Fruit fly (Drosophila melanogaster): ENCODE measurements around the gene CG9932.

CG9932 gene

dm6 chr2L:13060037-13060537 lies at the start of gene CG9932:
CG9932 (minus strand) TSS chr2L:13060140.
- TF ChIP-seq CG17801 (GFP tag; optimal IDR thresholded peaks at IDR 0.05; ENCODE audit: partially characterized antibody), result peak; percentile 70

- TF ChIP-seq CG17801 (GFP tag; optimal IDR thresholded peaks at IDR 0.05; ENCODE audit: partially characterized antibody), result no peak
Observed at dm6 chr2L:13106507-13106906, 46.6 kb upstream of the CG9932 start, which contains the start of gene Ttc30. Ttc30 (plus strand) TSS chr2L:13106807.

dm6 chr2L:13104800-13105199 lies 44.9 kb upstream of the CG9932 start:
- no peak for TF ChIP-seq CG17801 (GFP tag; optimal IDR thresholded peaks at IDR 0.05; ENCODE audit: partially characterized antibody)

dm6 chr2L:13101477-13101876 lies 41.5 kb upstream of the CG9932 start:
- no peak for TF ChIP-seq CG17801 (GFP tag; optimal IDR thresholded peaks at IDR 0.05; ENCODE audit: partially characterized antibody)

- no peak for TF ChIP-seq CG17801 (GFP tag; optimal IDR thresholded peaks at IDR 0.05; ENCODE audit: partially characterized antibody)
Observed at dm6 chr2L:13098301-13098700, 38.4 kb upstream of the CG9932 start.

- TF ChIP-seq CG17801 (GFP tag; optimal IDR thresholded peaks at IDR 0.05; ENCODE audit: partially characterized antibody), result no peak
Observed at dm6 chr2L:13097200-13097599, 37.3 kb upstream of the CG9932 start.

dm6 chr2L:13095805-13096204 lies 35.9 kb upstream of the CG9932 start:
- no peak for TF ChIP-seq CG17801 (GFP tag; optimal IDR thresholded peaks at IDR 0.05; ENCODE audit: partially characterized antibody)

dm6 chr2L:13088550-13088949 lies 28.6 kb upstream of the CG9932 start:
- TF ChIP-seq CG17801 (GFP tag; optimal IDR thresholded peaks at IDR 0.05; ENCODE audit: partially characterized antibody), result no peak

- no peak for TF ChIP-seq CG17801 (GFP tag; optimal IDR thresholded peaks at IDR 0.05; ENCODE audit: partially characterized antibody)
Observed at dm6 chr2L:13086712-13087111, 26.8 kb upstream of the CG9932 start.

- no peak for TF ChIP-seq CG17801 (GFP tag; optimal IDR thresholded peaks at IDR 0.05; ENCODE audit: partially characterized antibody)
Observed at dm6 chr2L:13083423-13084079, 23.6 kb upstream of the CG9932 start.

- TF ChIP-seq CG17801 (GFP tag; optimal IDR thresholded peaks at IDR 0.05; ENCODE audit: partially characterized antibody), result no peak
Observed at dm6 chr2L:13082177-13082576, 22.2 kb upstream of the CG9932 start.

- TF ChIP-seq CG17801 (GFP tag; optimal IDR thresholded peaks at IDR 0.05; ENCODE audit: partially characterized antibody), result no peak
Observed at dm6 chr2L:13079483-13079882, 19.5 kb upstream of the CG9932 start.

dm6 chr2L:13074383-13074782 lies 14.4 kb upstream of the CG9932 start:
- TF ChIP-seq CG17801 (GFP tag; optimal IDR thresholded peaks at IDR 0.05; ENCODE audit: partially characterized antibody), result no peak

- TF ChIP-seq CG17801 (GFP tag; optimal IDR thresholded peaks at IDR 0.05; ENCODE audit: partially characterized antibody), result no peak
Observed at dm6 chr2L:13073797-13074196, 13.9 kb upstream of the CG9932 start.

- TF ChIP-seq CG17801 (GFP tag; optimal IDR thresholded peaks at IDR 0.05; ENCODE audit: partially characterized antibody), result no peak
Observed at dm6 chr2L:13072747-13073355, 12.9 kb upstream of the CG9932 start.

dm6 chr2L:13071290-13071689 lies 11.3 kb upstream of the CG9932 start:
- TF ChIP-seq CG17801 (GFP tag; optimal IDR thresholded peaks at IDR 0.05; ENCODE audit: partially characterized antibody), result no peak

All from ovary, adult (tissue).